Worm (Caenorhabditis elegans) whole organism, midembryonic: ENCODE data around the gene Y37H2C.4.

Experiments used
- T22C8.4 ChIP-seq: fragments of 200-800 bp; sonication (Bioruptor generic); IDR thresholded peaks from 2 replicates; pipeline ENCODE4 v1.3.6; 2022; ENCODE audit warnings: missing genetic modification characterization, missing compliant biosample characterization
- cog-1 ChIP-seq: sonication (generic microtip); optimal IDR thresholded peaks from 2 replicates; lab custom pipeline; 2016; ENCODE audit warnings: missing genetic modification characterization, missing compliant biosample characterization
- flt-1 ChIP-seq: fragments of 200-800 bp; sonication (Bioruptor generic); IDR thresholded peaks from 2 replicates; pipeline ENCODE4 v1.3.6; 2022; ENCODE audit warnings: missing genetic modification characterization, missing compliant biosample characterization
- klf-2 ChIP-seq: fragments of 200-800 bp; sonication (Bioruptor generic); conservative IDR thresholded peaks from 2 replicates; pipeline ENCODE4 v1.3.6; 2022; ENCODE audit warnings: missing genetic modification reagents, missing genetic modification characterization, missing compliant biosample characterization
- med-1 ChIP-seq: sonication (generic microtip); optimal IDR thresholded peaks from 2 replicates; lab custom pipeline; 2017; ENCODE audit warnings: missing genetic modification characterization, mild to moderate bottlenecking, missing compliant biosample characterization, antibody characterized with exemption, missing genetic modification reagents; ENCODE audit not compliant: insufficient read depth
- ref-1 ChIP-seq: fragments of 200-800 bp; sonication (Bioruptor generic); conservative IDR thresholded peaks from 2 replicates; pipeline ENCODE4 v1.3.6; 2022; ENCODE audit warnings: missing genetic modification reagents, missing genetic modification characterization, missing compliant biosample characterization
- tab-1 ChIP-seq: fragments of 200-800 bp; sonication (Bioruptor generic); IDR thresholded peaks from 2 replicates; pipeline ENCODE4 v1.3.6; 2022; ENCODE audit warnings: missing genetic modification characterization, missing compliant biosample characterization
- ztf-23 ChIP-seq: fragments of 200-800 bp; sonication (Bioruptor generic); IDR thresholded peaks from 2 replicates; pipeline ENCODE4 v1.3.6; 2022; ENCODE audit warnings: missing genetic modification reagents, missing genetic modification characterization, missing compliant biosample characterization
- ztf-29 ChIP-seq: fragments of 200-800 bp; sonication (Bioruptor generic); IDR thresholded peaks from 2 replicates; pipeline ENCODE4 v1.3.6; 2022; ENCODE audit warnings: missing genetic modification reagents, missing genetic modification characterization, missing compliant biosample characterization

ce11 chrV:18290642-18291041, 20.1 kb downstream of the Y37H2C.4 start, which contains the start of gene Y51A2A.4:
- TF ChIP-seq flt-1 (GFP tag; lab: Robert Waterston, UW) (no peak), ref-1 (GFP tag; lab: Robert Waterston, UW) (no peak), ztf-23 (GFP tag; lab: Robert Waterston, UW) (no peak), tab-1 (GFP tag; lab: Robert Waterston, UW) (no peak), cog-1 (tag; lab: Kevin White, UChicago) (no peak), klf-2 (no peak), med-1 (no peak), ztf-29 (no peak), T22C8.4 (GFP tag; lab: Robert Waterston, UW) (no peak)
